Fruit fly (Drosophila melanogaster): ENCODE data around the gene CG45071.

CG45071 gene

dm6 chr3L:15098659-15099512 is 6.8 kb upstream of the CG45071 start (continued):
- peak; percentile 80 for TF ChIP-seq nau (GFP tag; optimal IDR thresholded peaks at IDR 0.05)
- no peak for TF ChIP-seq wek (GFP tag; optimal IDR thresholded peaks at IDR 0.05)
- peak; percentile 55 for TF ChIP-seq Med (GFP tag)
- TF ChIP-seq gt (GFP tag; IDR thresholded peaks at IDR 0.05) = peak; percentile 39; the same call in 1 of the 2 replicates
- no peak for TF ChIP-seq luna (GFP tag; optimal IDR thresholded peaks at IDR 0.05)
- peak; percentile 69 for TF ChIP-seq al (GFP tag; IDR thresholded peaks at IDR 0.05)
- peak; percentile 72 for TF ChIP-seq oc (tag; optimal IDR thresholded peaks at IDR 0.05)
- TF ChIP-seq CG12942 (GFP tag; optimal IDR thresholded peaks at IDR 0.05) = peak; percentile 61
- TF ChIP-seq dmrt11E (tag; optimal IDR thresholded peaks at IDR 0.05) = peak; percentile 84
- TF ChIP-seq CG14014 (GFP tag; IDR thresholded peaks at IDR 0.05) = peak; percentile 70; the same call in 1 of the 2 replicates
- TF ChIP-seq HmgD (GFP tag; optimal IDR thresholded peaks at IDR 0.05) = no peak
- no peak for TF ChIP-seq Dref (GFP tag; IDR thresholded peaks at IDR 0.05)
- no peak for TF ChIP-seq hth (optimal IDR thresholded peaks at IDR 0.05)
- no peak for TF ChIP-seq Doc3 (GFP tag; IDR thresholded peaks at IDR 0.05; ENCODE audit: partially characterized antibody)
- peak; percentile 67 for TF ChIP-seq Atf6 (GFP tag; IDR thresholded peaks at IDR 0.05)
- no peak for TF ChIP-seq chif (GFP tag; optimal IDR thresholded peaks at IDR 0.05)
- peak; percentile 85 for TF ChIP-seq Sox102F (GFP tag; optimal IDR thresholded peaks at IDR 0.05)
- no peak; the same call in 1 of the 2 replicates for TF ChIP-seq danr (GFP tag; IDR thresholded peaks at IDR 0.05)
- TF ChIP-seq CG4404 (GFP tag; IDR thresholded peaks at IDR 0.05) = peak; percentile 37
- peak; percentile 81 for TF ChIP-seq CG15696 (tag; optimal IDR thresholded peaks at IDR 0.05)
- peak; percentile 97 for TF ChIP-seq vvl (GFP tag; IDR thresholded peaks at IDR 0.05)
- TF ChIP-seq bcd (GFP tag; optimal IDR thresholded peaks at IDR 0.05) = peak; percentile 82
- peak; percentile 37 for TF ChIP-seq CG5245 (GFP tag; optimal IDR thresholded peaks at IDR 0.05)
- peak; percentile 76; the same call in 1 of the 2 replicates for TF ChIP-seq CG14667 (GFP tag; IDR thresholded peaks at IDR 0.05)
- peak; percentile 50; the same call in 1 of the 2 replicates for TF ChIP-seq wor (GFP tag; IDR thresholded peaks at IDR 0.05)
- peak; percentile 71 for TF ChIP-seq CG14441 (GFP tag; IDR thresholded peaks at IDR 0.05)
- peak; percentile 75 for TF ChIP-seq peb (GFP tag; IDR thresholded peaks at IDR 0.05)
- TF ChIP-seq CG1602 (GFP tag; optimal IDR thresholded peaks at IDR 0.05) = peak; percentile 53
- TF ChIP-seq sd (tag; optimal IDR thresholded peaks at IDR 0.05) = peak; percentile 43
- TF ChIP-seq CG6765 (GFP tag; optimal IDR thresholded peaks at IDR 0.05) = peak; percentile 88
- TF ChIP-seq tll (GFP tag; optimal IDR thresholded peaks at IDR 0.05) = peak in 1 of 2 experiments; percentile 32
- TF ChIP-seq Xrp1 (GFP tag; IDR thresholded peaks at IDR 0.05) = peak; percentile 94
- peak; percentile 87 for TF ChIP-seq CG7839 (tag; optimal IDR thresholded peaks at IDR 0.05)
- no peak for TF ChIP-seq CG8944 (GFP tag; optimal IDR thresholded peaks at IDR 0.05)
- TF ChIP-seq Xbp1 (GFP tag; optimal IDR thresholded peaks at IDR 0.05) = peak; percentile 66
- TF ChIP-seq dpn (GFP tag; optimal IDR thresholded peaks at IDR 0.05) = peak in 1 of 2 experiments; percentile 75
- TF ChIP-seq NK7.1 (GFP tag; optimal IDR thresholded peaks at IDR 0.05) = peak; percentile 58
- peak; percentile 84 for TF ChIP-seq scrt (GFP tag; optimal IDR thresholded peaks at IDR 0.05)
- TF ChIP-seq eve (GFP tag; optimal IDR thresholded peaks at IDR 0.05) = no peak
- peak; percentile 94 for TF ChIP-seq CG10267 (tag; optimal IDR thresholded peaks at IDR 0.05)
- TF ChIP-seq ind (GFP tag; optimal IDR thresholded peaks at IDR 0.05) = peak; percentile 84
- peak; percentile 64 for TF ChIP-seq CG1603 (tag; optimal IDR thresholded peaks at IDR 0.05)
- peak; percentile 86 for TF ChIP-seq MTF-1 (GFP tag; optimal IDR thresholded peaks at IDR 0.05; ENCODE audit: borderline replicate concordance)
- TF ChIP-seq D19B (GFP tag; optimal IDR thresholded peaks at IDR 0.05) = peak; percentile 52
- no peak for TF ChIP-seq CG17612 (GFP tag; IDR thresholded peaks at IDR 0.05)
- peak; percentile 95 for TF ChIP-seq Sox100B (GFP tag; optimal IDR thresholded peaks at IDR 0.05)
- no peak for TF ChIP-seq usp (GFP tag; optimal IDR thresholded peaks at IDR 0.05)
- TF ChIP-seq CG11723 (GFP tag; optimal IDR thresholded peaks at IDR 0.05) = peak; percentile 63
- peak; percentile 92 for TF ChIP-seq Awh (GFP tag; IDR thresholded peaks at IDR 0.05)

Data from whole organism, embryonic.